Fruit fly (Drosophila melanogaster): ENCODE data around the gene Taf6.

Gene Taf6

dm6 chr3L:19636821-19637460 is 38.1 kb downstream of the Taf6 start:
- TF ChIP-seq usp (GFP tag; optimal IDR thresholded peaks at IDR 0.05) = no peak
- no peak for TF ChIP-seq psq (optimal IDR thresholded peaks at IDR 0.05)
- no peak for TF ChIP-seq CG8478 (optimal IDR thresholded peaks at IDR 0.05)
- no peak for TF ChIP-seq EcR (GFP tag; optimal IDR thresholded peaks at IDR 0.05)
- TF ChIP-seq Dll (optimal IDR thresholded peaks at IDR 0.05) = no peak
- TF ChIP-seq pan (optimal IDR thresholded peaks at IDR 0.05) = no peak

DNA sequence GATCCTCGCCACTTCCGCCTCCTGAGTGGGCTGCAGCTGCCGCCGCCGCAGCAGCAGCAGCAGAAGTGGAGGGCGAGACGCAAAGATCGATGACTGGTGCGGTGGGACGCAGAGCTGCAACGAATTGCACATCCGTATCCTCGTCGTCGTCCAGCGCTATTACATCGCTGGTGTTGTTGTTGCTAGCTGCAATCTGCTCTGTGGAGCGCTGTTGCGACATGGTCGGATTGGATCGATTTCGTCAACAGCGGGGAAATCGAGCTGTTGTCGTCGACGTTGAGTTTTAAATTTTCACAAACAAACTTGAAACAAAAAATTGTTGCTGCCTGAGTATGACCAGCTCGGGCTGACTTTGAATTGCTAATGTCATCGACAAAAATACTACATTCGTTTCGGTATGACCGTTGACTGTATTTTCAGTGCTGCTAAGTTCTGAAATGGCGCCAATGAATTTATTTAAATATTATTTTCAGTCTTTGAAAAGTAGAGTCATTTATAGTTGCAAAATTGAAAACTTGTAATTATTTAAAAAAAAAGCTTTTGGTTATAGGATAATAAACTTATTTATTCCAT is 43.6 kb downstream of the Taf6 start, which contains the start of gene Rnf146:
Gene Rnf146, minus strand, starts transcription at position 369 of the 573 bp plus-strand sequence.
- no peak for TF ChIP-seq psq (optimal IDR thresholded peaks at IDR 0.05)

dm6 chr3L:19646292-19646691 is 47.4 kb downstream of the Taf6 start:
- TF ChIP-seq psq (optimal IDR thresholded peaks at IDR 0.05) (no peak), usp (GFP tag; optimal IDR thresholded peaks at IDR 0.05) (no peak), pan (optimal IDR thresholded peaks at IDR 0.05) (no peak), CG8478 (optimal IDR thresholded peaks at IDR 0.05) (no peak), Dll (optimal IDR thresholded peaks at IDR 0.05) (no peak), EcR (GFP tag; optimal IDR thresholded peaks at IDR 0.05) (no peak)

DNA sequence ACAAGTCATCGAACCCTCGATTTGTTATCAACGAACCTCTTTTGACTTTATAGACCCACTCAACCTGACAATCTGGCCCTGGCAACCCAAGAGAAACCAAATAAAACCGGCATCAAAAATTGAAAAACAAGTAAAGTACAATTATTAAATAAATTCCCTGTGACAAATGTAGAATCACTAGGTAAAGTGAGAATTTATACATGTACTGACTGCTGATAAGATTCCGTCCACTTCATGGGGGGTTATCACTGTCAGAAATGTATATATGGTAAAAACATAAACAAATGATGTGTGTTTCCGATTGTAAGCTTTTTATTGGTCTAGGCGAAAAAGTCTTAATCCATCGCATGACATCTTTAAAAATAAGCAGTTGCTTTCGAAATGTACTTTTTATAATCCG is 49.8 kb downstream of the Taf6 start:
- TF ChIP-seq EcR (GFP tag; optimal IDR thresholded peaks at IDR 0.05) = no peak

DNA sequence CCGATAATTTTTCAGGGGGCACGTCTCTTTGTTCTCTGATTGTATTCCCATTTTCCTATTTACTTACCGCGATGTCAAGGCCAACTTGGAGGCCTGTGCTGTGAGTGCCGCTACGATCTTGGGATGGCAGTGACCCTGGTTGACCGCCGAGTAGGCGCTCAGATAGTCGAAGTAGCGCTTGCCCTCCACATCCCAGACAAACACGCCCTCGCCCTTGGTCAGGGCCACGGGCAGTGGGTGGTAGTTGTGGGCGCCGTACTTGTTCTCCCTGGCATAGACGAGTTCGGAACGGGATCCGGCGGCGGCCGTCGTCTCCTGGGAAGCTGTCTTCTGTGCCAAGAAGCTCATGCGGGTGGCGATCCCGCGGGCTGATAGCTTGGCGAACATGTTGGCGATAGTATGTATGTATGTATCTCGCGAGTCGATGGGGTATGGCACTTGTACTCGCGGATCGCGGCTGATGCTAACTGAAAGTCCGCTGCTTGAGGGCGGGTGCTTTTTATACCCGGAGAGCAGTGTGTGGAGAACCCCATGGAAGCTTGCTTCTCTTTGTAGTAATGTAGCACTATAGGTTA is 50.6 kb downstream of the Taf6 start, which contains the start of gene Oat:
Gene Oat, minus strand, starts transcription at position 478 of the 575 bp plus-strand sequence.
- TF ChIP-seq pan (optimal IDR thresholded peaks at IDR 0.05) = no peak
- no peak for TF ChIP-seq CG8478 (optimal IDR thresholded peaks at IDR 0.05)
- no peak for TF ChIP-seq Dll (optimal IDR thresholded peaks at IDR 0.05)
- TF ChIP-seq psq (optimal IDR thresholded peaks at IDR 0.05) = no peak
- no peak for TF ChIP-seq EcR (GFP tag; optimal IDR thresholded peaks at IDR 0.05)
- TF ChIP-seq usp (GFP tag; optimal IDR thresholded peaks at IDR 0.05) = no peak

DNA sequence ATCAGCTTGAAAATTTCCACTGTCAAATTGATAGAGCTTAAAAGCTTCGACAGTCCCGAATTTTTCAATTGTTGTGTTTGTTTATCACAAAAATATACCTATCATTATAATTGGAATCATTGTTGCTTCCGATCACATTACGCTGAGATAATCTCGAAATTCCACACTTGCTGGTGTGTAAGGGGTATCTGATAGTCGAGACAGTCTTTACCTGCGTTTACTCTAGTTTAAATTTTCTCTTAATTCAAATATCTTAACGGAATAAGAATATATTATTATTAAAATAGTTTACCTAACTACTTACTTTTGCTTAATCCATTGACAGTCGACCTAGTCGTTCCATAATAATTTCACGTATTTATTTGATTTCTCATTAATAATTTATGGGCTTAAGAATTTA is 51.2 kb downstream of the Taf6 start:
- TF ChIP-seq pan (optimal IDR thresholded peaks at IDR 0.05) = peak; percentile 68
- TF ChIP-seq CG8478 (optimal IDR thresholded peaks at IDR 0.05) = no peak

DNA sequence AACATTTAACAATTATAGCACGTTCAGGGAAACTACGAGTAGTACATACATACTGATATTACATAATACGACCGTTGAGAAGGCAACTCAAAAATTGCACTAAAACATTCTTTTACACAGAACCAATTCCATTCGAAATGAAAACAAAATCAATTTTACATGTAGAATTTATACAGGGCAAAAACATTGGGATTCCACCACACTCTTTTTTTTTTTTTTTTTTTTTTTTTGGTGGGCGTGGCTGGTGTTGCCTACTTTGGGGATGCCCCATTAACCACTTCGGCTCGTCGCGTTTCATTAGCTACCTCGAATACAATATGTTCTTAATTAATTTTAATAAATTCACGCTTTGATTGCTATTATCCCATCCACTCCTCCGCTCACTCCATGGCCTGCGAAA is 51.7 kb downstream of the Taf6 start:
- TF ChIP-seq usp (GFP tag; optimal IDR thresholded peaks at IDR 0.05) = no peak
